Fruit fly (Drosophila melanogaster): Measurements from ENCODE around the gene Tudor-SN.

The Tudor-SN gene

DNA sequence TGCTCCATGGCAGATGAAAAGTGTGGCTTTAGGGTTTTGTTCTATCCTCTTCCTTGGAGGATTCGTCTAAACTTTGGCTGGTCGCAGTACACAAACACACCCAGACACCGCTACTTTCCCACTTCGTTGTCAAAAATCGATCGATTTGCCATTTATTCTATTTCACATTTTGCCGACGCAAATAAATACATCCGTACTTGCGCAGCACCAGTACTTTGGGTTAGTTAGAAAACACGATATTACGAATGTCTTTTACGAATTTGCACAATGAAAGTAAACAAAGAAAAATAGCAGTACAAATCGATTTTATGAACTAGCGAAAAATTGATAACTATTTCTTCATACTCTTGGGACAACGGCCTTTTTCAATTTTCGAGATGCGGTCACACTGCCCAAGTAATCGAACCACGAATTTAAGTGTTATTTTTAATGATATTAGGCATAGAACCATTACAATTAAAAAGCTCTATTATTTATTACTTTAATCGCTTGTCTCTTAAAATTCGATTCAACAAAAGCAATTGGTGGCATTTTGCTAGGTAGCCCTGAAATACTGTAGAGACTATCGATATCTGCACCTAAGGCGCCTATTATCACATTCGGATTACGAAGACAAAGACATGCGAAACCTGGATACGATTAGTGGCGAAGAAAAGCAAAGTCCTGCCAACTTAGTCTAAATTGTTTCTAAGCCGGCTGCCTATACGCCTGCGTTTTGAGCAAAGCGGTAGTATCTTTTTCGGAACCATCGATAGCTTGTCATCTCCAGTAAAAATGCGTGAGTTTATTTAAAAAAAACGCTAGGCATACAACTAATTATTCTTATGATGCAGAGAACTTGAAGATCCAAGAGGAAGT, 6.3 kb downstream of the Tudor-SN start, which contains the start of the genes DIP2 and wac (continued):
- TF ChIP-seq CG8089 (GFP tag; optimal IDR thresholded peaks at IDR 0.05) (peak; percentile 73), ac (GFP tag; optimal IDR thresholded peaks at IDR 0.05) (no peak), grn (GFP tag; optimal IDR thresholded peaks at IDR 0.05) (no peak), odd (GFP tag; optimal IDR thresholded peaks at IDR 0.05) (peak; percentile 51), trh (GFP tag; optimal IDR thresholded peaks at IDR 0.05) (no peak), Xrp1 (GFP tag; IDR thresholded peaks at IDR 0.05) (peak; percentile 72), NC2β (GFP tag; optimal IDR thresholded peaks at IDR 0.05) (peak; percentile 77), sqz (GFP tag; optimal IDR thresholded peaks at IDR 0.05) (no peak), klu (GFP tag; IDR thresholded peaks at IDR 0.05) (no peak), gcm2 (GFP tag; optimal IDR thresholded peaks at IDR 0.05) (peak; percentile 62), Oli (tag; optimal IDR thresholded peaks at IDR 0.05) (no peak), CrebB (tag; optimal IDR thresholded peaks at IDR 0.05) (no peak), kni (GFP tag; optimal IDR thresholded peaks at IDR 0.05) (peak; percentile 71), aop (GFP tag; IDR thresholded peaks at IDR 0.05) (no peak), D (optimal IDR thresholded peaks at IDR 0.05) (no peak), D (GFP tag; optimal IDR thresholded peaks at IDR 0.05) (peak; percentile 59), Atf6 (GFP tag; IDR thresholded peaks at IDR 0.05) (no peak), CG1603 (tag; optimal IDR thresholded peaks at IDR 0.05) (peak; percentile 74), tx (GFP tag; optimal IDR thresholded peaks at IDR 0.05) (peak; percentile 84), Fer3 (tag; optimal IDR thresholded peaks at IDR 0.05) (peak; percentile 65), Hr39 (optimal IDR thresholded peaks at IDR 0.05) (no peak), dm (GFP tag; optimal IDR thresholded peaks at IDR 0.05) (peak; percentile 89), CG31441 (GFP tag; IDR thresholded peaks at IDR 0.05) (no peak; the same call in 1 of the 2 replicates), chm (GFP tag; IDR thresholded peaks at IDR 0.05) (peak; percentile 83), toy (GFP tag; IDR thresholded peaks at IDR 0.05) (no peak), crc (GFP tag; optimal IDR thresholded peaks at IDR 0.05) (peak; percentile 67), CG18011 (GFP tag; optimal IDR thresholded peaks at IDR 0.05) (peak; percentile 71), ind (GFP tag; optimal IDR thresholded peaks at IDR 0.05) (peak; percentile 83), CG12769 (tag; optimal IDR thresholded peaks at IDR 0.05) (peak; percentile 92), CG11560 (tag; IDR thresholded peaks at IDR 0.05) (peak; percentile 61; the same call in 2 of the 3 replicates), maf-S (GFP tag; optimal IDR thresholded peaks at IDR 0.05) (peak; percentile 64), Hr3 (GFP tag; optimal IDR thresholded peaks at IDR 0.05) (peak; percentile 75), CG31365 (tag; optimal IDR thresholded peaks at IDR 0.05) (peak; percentile 53), CG2712 (tag; optimal IDR thresholded peaks at IDR 0.05) (peak; percentile 74), Dad (GFP tag; optimal IDR thresholded peaks at IDR 0.05) (peak; percentile 79), Usf (GFP tag; optimal IDR thresholded peaks at IDR 0.05) (no peak)

DNA sequence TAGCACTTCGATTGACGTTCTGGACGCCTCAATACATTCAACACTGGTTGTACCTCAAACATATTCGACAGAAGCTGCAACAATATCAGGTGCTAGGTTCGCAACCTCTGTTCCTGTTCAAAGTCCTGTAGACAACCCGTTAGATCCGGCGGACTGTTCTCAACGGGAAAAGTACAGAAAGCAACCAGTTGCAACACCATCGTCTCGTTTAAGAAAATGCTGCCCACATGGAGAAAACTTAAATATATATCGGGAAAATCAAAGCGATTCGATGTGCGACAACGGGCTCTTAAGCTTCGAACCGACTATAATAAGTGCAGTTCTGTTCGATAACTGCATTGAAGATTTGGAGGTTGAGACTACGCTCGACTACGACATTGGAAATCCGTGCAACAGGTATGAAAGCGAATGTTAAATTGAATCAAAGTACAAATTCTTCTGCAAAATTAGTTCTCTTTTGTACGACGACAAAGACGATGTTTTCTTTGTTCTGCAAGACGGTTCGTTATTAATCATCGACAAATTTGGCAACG, 15.9 kb downstream of the Tudor-SN start:
- peak; percentile 20 for TF ChIP-seq Med (GFP tag)
- peak; percentile 6 for TF ChIP-seq CG4617 (GFP tag; optimal IDR thresholded peaks at IDR 0.05; ENCODE audit: borderline replicate concordance)
- TF ChIP-seq CG17328 (GFP tag; IDR thresholded peaks at IDR 0.05): no peak
- TF ChIP-seq onecut (GFP tag; IDR thresholded peaks at IDR 0.05): no peak
- 0 out of 2 replicates have a peak, but pooled peaks have one; percentile 40 for TF ChIP-seq bbx (GFP tag; IDR thresholded peaks at IDR 0.05; ENCODE audit: partially characterized antibody)
- peak; percentile 12 for TF ChIP-seq pita (GFP tag; optimal IDR thresholded peaks at IDR 0.05)
- TF ChIP-seq ttk (GFP tag; IDR thresholded peaks at IDR 0.05): no peak
- peak; percentile 97 for TF ChIP-seq CG5180 (GFP tag; optimal IDR thresholded peaks at IDR 0.05)
- peak; percentile 23 for TF ChIP-seq gfzf (GFP tag; optimal IDR thresholded peaks at IDR 0.05)
- no peak for TF ChIP-seq sqz (GFP tag; optimal IDR thresholded peaks at IDR 0.05)
- TF ChIP-seq CG31365 (tag; optimal IDR thresholded peaks at IDR 0.05): no peak
